Fruit fly (Drosophila melanogaster) whole organism, embryonic: ENCODE data around the gene CG32639.

Experiments
- ATbp ChIP-seq: fragments of 200-800 bp; sonication (Bioruptor generic); optimal IDR thresholded peaks from 2 replicates; lab custom pipeline; 2017; ENCODE audit warnings: missing biosample characterization, mild to moderate bottlenecking, missing genetic modification characterization, missing genetic modification reagents
- Antp ChIP-seq: fragments of 200-800 bp; sonication (Bioruptor generic); optimal IDR thresholded peaks from 3 replicates; lab custom pipeline; 2016; ENCODE audit warnings: missing biosample characterization, missing genetic modification characterization
- CG10543 ChIP-seq: fragments of 200-800 bp; sonication (Bioruptor generic); optimal IDR thresholded peaks from 3 replicates; lab custom pipeline; 2017; ENCODE audit warnings: missing biosample characterization, mild to moderate bottlenecking, missing genetic modification characterization, moderate library complexity
- CG10565 ChIP-seq: fragments of 200-800 bp; sonication (Bioruptor generic); optimal IDR thresholded peaks from 3 replicates; lab custom pipeline; 2016; ENCODE audit warnings: missing biosample characterization, mild to moderate bottlenecking, missing genetic modification characterization
- CG11398 ChIP-seq: fragments of 200-800 bp; sonication (Bioruptor generic); optimal IDR thresholded peaks from 2 replicates; lab custom pipeline; 2016; ENCODE audit warnings: missing biosample characterization, missing genetic modification characterization
- CG11695 ChIP-seq: fragments of 200-800 bp; sonication (Bioruptor generic); IDR thresholded peaks from 3 replicates; pipeline ENCODE4 v1.3.6; 2022; ENCODE audit warnings: missing biosample characterization, missing genetic modification characterization
- CG12155 ChIP-seq: fragments of 200-800 bp; sonication (Bioruptor generic); optimal IDR thresholded peaks from 3 replicates; lab custom pipeline; 2016; ENCODE audit warnings: missing biosample characterization, missing genetic modification characterization
- CG12236 ChIP-seq: fragments of 200-800 bp; sonication (Bioruptor generic); optimal IDR thresholded peaks from 2 replicates; lab custom pipeline; 2016; ENCODE audit warnings: missing biosample characterization, missing genetic modification characterization
- CG12942 ChIP-seq: fragments of 200-800 bp; sonication (Bioruptor generic); optimal IDR thresholded peaks from 3 replicates; lab custom pipeline; 2016; ENCODE audit warnings: missing biosample characterization, missing genetic modification characterization
- CG14667 ChIP-seq: fragments of 200-800 bp; sonication (Bioruptor generic); IDR thresholded peaks from 2 replicates; pipeline ENCODE4 v1.3.6; 2022; ENCODE audit warnings: missing biosample characterization, missing genetic modification characterization
- CG15011 ChIP-seq: fragments of 200-800 bp; sonication (Bioruptor generic); optimal IDR thresholded peaks from 3 replicates; lab custom pipeline; 2018; ENCODE audit warnings: missing biosample characterization, mild to moderate bottlenecking, missing genetic modification characterization
- CG1602 ChIP-seq: fragments of 200-800 bp; sonication (Bioruptor generic); optimal IDR thresholded peaks from 3 replicates; lab custom pipeline; 2016; ENCODE audit warnings: missing biosample characterization, missing genetic modification characterization
- CG17568 ChIP-seq: fragments of 200-800 bp; sonication (Bioruptor generic); optimal IDR thresholded peaks from 2 replicates; lab custom pipeline; 2018; ENCODE audit warnings: missing biosample characterization, mild to moderate bottlenecking, missing genetic modification characterization, moderate library complexity
- CG18599 ChIP-seq: fragments of 200-800 bp; sonication (Bioruptor generic); optimal IDR thresholded peaks from 3 replicates; lab custom pipeline; 2017; ENCODE audit warnings: missing biosample characterization, missing genetic modification characterization, mild to moderate bottlenecking, moderate library complexity, missing genetic modification reagents
- CG18619 ChIP-seq: fragments of 200-800 bp; sonication (Bioruptor generic); optimal IDR thresholded peaks from 3 replicates; lab custom pipeline; 2017; ENCODE audit warnings: missing biosample characterization, mild to moderate bottlenecking, missing genetic modification characterization
- CG3838 ChIP-seq: fragments of 200-800 bp; sonication (Bioruptor generic); optimal IDR thresholded peaks from 3 replicates; lab custom pipeline; 2016; ENCODE audit warnings: missing biosample characterization, missing genetic modification characterization
- CG4328 ChIP-seq: fragments of 200-800 bp; sonication (Bioruptor generic); optimal IDR thresholded peaks from 3 replicates; lab custom pipeline; 2017; ENCODE audit warnings: missing biosample characterization, missing genetic modification reagents, missing genetic modification characterization
- CG43689 ChIP-seq: fragments of 200-800 bp; sonication (Bioruptor generic); IDR thresholded peaks from 2 replicates; pipeline ENCODE4 v1.3.6; 2022; ENCODE audit warnings: missing biosample characterization, missing genetic modification characterization
- CG5180 ChIP-seq: fragments of 200-800 bp; sonication (Bioruptor generic); optimal IDR thresholded peaks from 3 replicates; lab custom pipeline; 2017; ENCODE audit warnings: missing biosample characterization, missing genetic modification characterization, mild to moderate bottlenecking, moderate library complexity, missing genetic modification reagents
- CG6175 ChIP-seq: fragments of 200-800 bp; sonication (Bioruptor generic); IDR thresholded peaks from 3 replicates; pipeline ENCODE4 v1.3.6; 2022; ENCODE audit warnings: missing biosample characterization, missing genetic modification characterization
- CG6689 ChIP-seq: fragments of 200-800 bp; sonication (Bioruptor generic); IDR thresholded peaks from 2 replicates; pipeline ENCODE4 v1.3.6; 2022; ENCODE audit warnings: missing biosample characterization, missing genetic modification characterization
- CG7271 ChIP-seq: fragments of 200-800 bp; sonication (Bioruptor generic); optimal IDR thresholded peaks from 2 replicates; lab custom pipeline; 2018; ENCODE audit warnings: missing biosample characterization, mild to moderate bottlenecking, missing genetic modification characterization, moderate library complexity
- CG8089 ChIP-seq: fragments of 200-800 bp; sonication (Bioruptor generic); optimal IDR thresholded peaks from 3 replicates; lab custom pipeline; 2016; ENCODE audit warnings: missing biosample characterization, missing genetic modification characterization
- D19A ChIP-seq: fragments of 200-800 bp; optimal IDR thresholded peaks from 3 replicates; lab custom pipeline; 2019; ENCODE audit warnings: missing biosample characterization, mild to moderate bottlenecking, missing genetic modification characterization, moderate library complexity
- Dll ChIP-seq: fragments of 200-800 bp; sonication (Bioruptor generic); IDR thresholded peaks from 4 replicates; pipeline ENCODE4 v1.3.6; 2022; ENCODE audit warnings: missing biosample characterization, missing genetic modification characterization; ENCODE audit not compliant: partially characterized antibody
- Dref ChIP-seq: fragments of 200-800 bp; sonication (Bioruptor generic); IDR thresholded peaks from 2 replicates; pipeline ENCODE4 v1.3.6; 2022; ENCODE audit warnings: missing biosample characterization, missing genetic modification characterization
- E2f1 ChIP-seq: fragments of 200-800 bp; sonication (Bioruptor generic); IDR thresholded peaks from 2 replicates; pipeline ENCODE4 v1.3.6; 2022; ENCODE audit warnings: missing biosample characterization, missing genetic modification characterization
- Mrtf ChIP-seq: fragments of 200-800 bp; sonication (Bioruptor generic); IDR thresholded peaks from 3 replicates; pipeline ENCODE4 v1.3.6; 2022; ENCODE audit warnings: missing biosample characterization, missing genetic modification characterization
- Sox100B ChIP-seq: fragments of 200-800 bp; sonication (Bioruptor generic); optimal IDR thresholded peaks from 3 replicates; lab custom pipeline; 2018; ENCODE audit warnings: missing biosample characterization, mild to moderate bottlenecking, missing genetic modification characterization
- Trl ChIP-seq, 3 experiments: fragments of >200 bp in 2 of 3; fragments of 200-800 bp in 1 of 3; sonication (Bioruptor generic) in 1 of 3; optimal IDR thresholded peaks; 2 replicates in 1 of 3; 3 replicates in 2 of 3; lab custom pipeline; 2016 to 2017; ENCODE audit warnings: missing biosample characterization in 1 of 3, missing genetic modification characterization in 1 of 3
- al ChIP-seq: fragments of 200-800 bp; sonication (Bioruptor generic); IDR thresholded peaks from 2 replicates; pipeline ENCODE4 v1.3.6; 2022; ENCODE audit warnings: missing biosample characterization, missing genetic modification characterization
- ash1 ChIP-seq: fragments of 200-800 bp; sonication (Bioruptor generic); optimal IDR thresholded peaks from 2 replicates; lab custom pipeline; 2018; ENCODE audit warnings: missing biosample characterization, mild to moderate bottlenecking, missing genetic modification characterization
- br ChIP-seq: fragments of >200 bp; optimal IDR thresholded peaks from 2 replicates; lab custom pipeline; 2017
- bsh ChIP-seq, 2 experiments: fragments of 200-800 bp; sonication (Bioruptor generic); optimal IDR thresholded peaks; 2 replicates each; lab custom pipeline; 2017 to 2018; ENCODE audit warnings: mild to moderate bottlenecking in 2 of 2, missing biosample characterization in 2 of 2, missing genetic modification characterization in 2 of 2, moderate library complexity in 1 of 2
- da ChIP-seq: fragments of 200-800 bp; sonication (Bioruptor generic); optimal IDR thresholded peaks from 2 replicates; lab custom pipeline; 2016; ENCODE audit warnings: missing biosample characterization, missing genetic modification characterization
- esg ChIP-seq: fragments of 200-800 bp; sonication (Bioruptor generic); conservative IDR thresholded peaks from 2 replicates; pipeline ENCODE4 v1.3.6; 2022; ENCODE audit warnings: missing biosample characterization, missing genetic modification characterization
- grn ChIP-seq: fragments of 200-800 bp; sonication (Bioruptor generic); optimal IDR thresholded peaks from 3 replicates; lab custom pipeline; 2017; ENCODE audit warnings: missing biosample characterization, missing genetic modification characterization
- lmd ChIP-seq: fragments of 200-800 bp; sonication (Bioruptor generic); IDR thresholded peaks from 2 replicates; pipeline ENCODE4 v1.3.6; 2022; ENCODE audit warnings: missing biosample characterization, missing genetic modification characterization
- oc ChIP-seq: fragments of 200-800 bp; sonication (Bioruptor generic); optimal IDR thresholded peaks from 2 replicates; lab custom pipeline; 2018; ENCODE audit warnings: missing biosample characterization, mild to moderate bottlenecking, missing genetic modification characterization, moderate library complexity
- org-1 ChIP-seq: fragments of 200-800 bp; sonication (Bioruptor generic); optimal IDR thresholded peaks from 2 replicates; lab custom pipeline; 2017; ENCODE audit warnings: missing biosample characterization, missing genetic modification characterization
- pb ChIP-seq: fragments of 200-800 bp; sonication (Bioruptor generic); optimal IDR thresholded peaks from 3 replicates; lab custom pipeline; 2016; ENCODE audit warnings: missing biosample characterization, missing genetic modification characterization
- pros ChIP-seq: fragments of 200-800 bp; sonication (Bioruptor generic); optimal IDR thresholded peaks from 3 replicates; lab custom pipeline; 2019; ENCODE audit warnings: missing biosample characterization, mild to moderate bottlenecking, missing genetic modification characterization, moderate library complexity
- psq ChIP-seq: fragments of 200-800 bp; sonication (Bioruptor generic); optimal IDR thresholded peaks from 2 replicates; lab custom pipeline; 2017; ENCODE audit warnings: missing biosample characterization, missing genetic modification characterization
- repo ChIP-seq: fragments of 200-800 bp; sonication (Bioruptor generic); optimal IDR thresholded peaks from 2 replicates; lab custom pipeline; 2016; ENCODE audit warnings: missing biosample characterization, missing genetic modification characterization
- sima ChIP-seq: fragments of 200-800 bp; sonication (Bioruptor generic); optimal IDR thresholded peaks from 2 replicates; lab custom pipeline; 2016; ENCODE audit warnings: missing biosample characterization, missing genetic modification characterization
- sisA ChIP-seq: fragments of 200-800 bp; sonication (Bioruptor generic); IDR thresholded peaks from 2 replicates; pipeline ENCODE4 v1.3.6; 2022; ENCODE audit warnings: missing biosample characterization, missing genetic modification characterization
- slp2 ChIP-seq: fragments of 200-800 bp; sonication (Bioruptor generic); optimal IDR thresholded peaks from 2 replicates; lab custom pipeline; 2016; ENCODE audit warnings: missing biosample characterization, missing genetic modification characterization
- sob ChIP-seq: fragments of 200-800 bp; sonication (Bioruptor generic); IDR thresholded peaks from 2 replicates; pipeline ENCODE4 v1.3.6; 2022; ENCODE audit warnings: missing biosample characterization, missing genetic modification characterization
- tna ChIP-seq: fragments of 200-800 bp; sonication (Bioruptor generic); IDR thresholded peaks from 2 replicates; pipeline ENCODE4 v1.3.6; 2022; ENCODE audit warnings: missing biosample characterization, missing genetic modification characterization; ENCODE audit not compliant: partially characterized antibody
- twi ChIP-seq: fragments of 200-800 bp; optimal IDR thresholded peaks from 2 replicates; lab custom pipeline; 2019; ENCODE audit warnings: missing biosample characterization, mild to moderate bottlenecking, missing genetic modification characterization, moderate library complexity

Gene CG32639

dm6 chrX:13277580-13278467, 41.5 kb upstream of the CG32639 start (continued):
- no peak for TF ChIP-seq CG12942 (GFP tag; lab: Kevin White, UChicago)
- no peak for TF ChIP-seq Mrtf (GFP tag; lab: Robert Waterston, UW)
- no peak for TF ChIP-seq da (GFP tag; lab: Kevin White, UChicago)
- TF ChIP-seq psq (GFP tag; lab: Kevin White, UChicago), result no peak
- TF ChIP-seq CG7271 (tag; lab: Kevin White, UChicago), result no peak
- no peak for TF ChIP-seq CG12236
- no peak for TF ChIP-seq CG4328 (GFP tag; lab: Kevin White, UChicago)
- TF ChIP-seq E2f1 (GFP tag; lab: Robert Waterston, UW), result no peak
- no peak for TF ChIP-seq Antp (GFP tag; lab: Kevin White, UChicago)
- no peak for TF ChIP-seq repo
- TF ChIP-seq Dll (GFP tag; lab: Robert Waterston, UW), result no peak
- TF ChIP-seq CG17568 (GFP tag; lab: Kevin White, UChicago), result no peak
- no peak for TF ChIP-seq pb (GFP tag; lab: Kevin White, UChicago)
- TF ChIP-seq sob (GFP tag; lab: Robert Waterston, UW), result 0 out of 2 replicates have a peak, but pooled peaks have one; percentile 32
- TF ChIP-seq grn (GFP tag; lab: Kevin White, UChicago), result no peak
- no peak for TF ChIP-seq CG14667 (GFP tag; lab: Robert Waterston, UW)
- TF ChIP-seq org-1, result no peak
- no peak for TF ChIP-seq pros
- no peak for TF ChIP-seq esg (GFP tag; lab: Robert Waterston, UW)
- no peak for TF ChIP-seq Sox100B
- TF ChIP-seq ash1 (GFP tag; lab: Kevin White, UChicago), result no peak
- no peak for TF ChIP-seq tna (GFP tag; lab: Robert Waterston, UW)
- no peak for TF ChIP-seq al (GFP tag; lab: Robert Waterston, UW)
- no peak for TF ChIP-seq CG6689 (GFP tag; lab: Robert Waterston, UW)
- TF ChIP-seq CG10543, result no peak
- TF ChIP-seq CG18619 (GFP tag; lab: Kevin White, UChicago), result no peak
- TF ChIP-seq CG12155 (GFP tag; lab: Kevin White, UChicago), result no peak
- no peak for TF ChIP-seq CG1602 (GFP tag; lab: Kevin White, UChicago)
- TF ChIP-seq CG11695 (GFP tag; lab: Robert Waterston, UW), result no peak
- TF ChIP-seq CG15011 (GFP tag; lab: Kevin White, UChicago), result no peak
- TF ChIP-seq Trl (optimal IDR thresholded peaks at IDR 0.05; lab: Kevin White, UChicago), result no peak
- no peak for TF ChIP-seq Trl (GFP tag; optimal IDR thresholded peaks at IDR 0.05; lab: Kevin White, UChicago)
- TF ChIP-seq twi, result no peak
- TF ChIP-seq Dref (GFP tag; lab: Robert Waterston, UW), result no peak
- TF ChIP-seq CG11398 (GFP tag; lab: Kevin White, UChicago), result no peak
- no peak for TF ChIP-seq oc (tag; lab: Kevin White, UChicago)
- peak; percentile 81 for TF ChIP-seq D19A (tag; lab: Kevin White, UChicago)
- no peak for TF ChIP-seq CG8089 (GFP tag; lab: Kevin White, UChicago)
- TF ChIP-seq CG5180 (GFP tag; lab: Kevin White, UChicago), result no peak
- no peak for TF ChIP-seq sima (GFP tag; lab: Kevin White, UChicago)
- no peak for TF ChIP-seq slp2 (GFP tag; lab: Kevin White, UChicago)
- TF ChIP-seq sisA (GFP tag; lab: Robert Waterston, UW), result peak; percentile 33; the same call in 1 of the 2 replicates
- peak in 1 of 2 experiments; percentile 30 for TF ChIP-seq bsh (GFP tag; optimal IDR thresholded peaks at IDR 0.05; lab: Kevin White, UChicago)
- no peak for TF ChIP-seq ATbp (GFP tag; lab: Kevin White, UChicago)
- no peak for TF ChIP-seq CG3838
- no peak for TF ChIP-seq br (lab: Kevin White, UChicago)
- no peak for TF ChIP-seq CG43689 (GFP tag; lab: Robert Waterston, UW)
- TF ChIP-seq lmd (GFP tag; lab: Robert Waterston, UW), result 0 out of 2 replicates have a peak, but pooled peaks have one; percentile 6
- no peak for TF ChIP-seq CG10565
- TF ChIP-seq CG6175, result no peak
- TF ChIP-seq CG18599 (GFP tag; lab: Kevin White, UChicago), result no peak
